Worm (Caenorhabditis elegans) whole organism, late embryonic: ENCODE data around the gene srh-252.

Experiments
- C08G9.2 ChIP-seq: sonication (generic microtip); optimal IDR thresholded peaks from 2 replicates; lab custom pipeline; 2016; ENCODE audit warnings: mild to moderate bottlenecking, missing genetic modification characterization, moderate library complexity, missing compliant biosample characterization
- T23F11.4 ChIP-seq: fragments of 200-800 bp; sonication (Bioruptor generic); optimal IDR thresholded peaks from 2 replicates; lab custom pipeline; 2018; ENCODE audit warnings: mild to moderate bottlenecking, missing genetic modification characterization, missing compliant biosample characterization
- lim-6 ChIP-seq: sonication (generic microtip); optimal IDR thresholded peaks from 2 replicates; lab custom pipeline; 2016; ENCODE audit warnings: missing genetic modification characterization, missing compliant biosample characterization
- pha-4 ChIP-seq: fragments of 150-350 bp; optimal IDR thresholded peaks from 2 replicates; lab custom pipeline; 2018; ENCODE audit warnings: missing biosample characterization, missing genetic modification reagents, missing genetic modification characterization

DNA sequence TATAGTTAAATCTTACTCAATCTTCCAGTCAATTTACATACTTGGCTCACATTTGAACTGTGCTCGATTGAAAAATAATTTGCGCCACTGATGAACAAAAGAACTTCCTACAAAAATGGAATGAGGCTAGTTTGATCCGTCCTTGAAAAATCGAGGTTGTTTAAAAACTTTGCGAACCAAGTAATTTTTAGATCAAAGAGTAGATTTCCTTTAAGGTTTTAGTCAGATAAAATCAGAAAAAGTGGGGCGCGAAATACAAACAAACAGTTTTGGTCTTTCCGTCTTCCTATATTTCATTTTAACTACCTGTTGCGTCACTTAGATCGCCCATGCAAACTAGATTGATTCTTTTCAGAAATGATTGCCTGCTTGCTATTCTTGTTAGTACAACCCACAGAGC, 21.4 kb downstream of the srh-252 start, which contains the start of gene Y68A4A.10:
- no peak for TF ChIP-seq pha-4 (tag; lab: Kevin White, UChicago)
- TF ChIP-seq C08G9.2 (tag; lab: Kevin White, UChicago) = no peak
- no peak for TF ChIP-seq T23F11.4
- no peak for TF ChIP-seq lim-6 (tag; lab: Kevin White, UChicago)
